Fruit fly (Drosophila melanogaster) whole organism: Measurements from ENCODE around the gene RunxA.

Experiments
- Dll ChIP-seq: fragments of >200 bp; optimal IDR thresholded peaks from 2 replicates; lab custom pipeline; 2017
- EcR ChIP-seq, 2 experiments: fragments of >200 bp; optimal IDR thresholded peaks; 2 replicates each; lab custom pipeline; 2017; ENCODE audit warnings: missing biosample characterization in 2 of 2, missing genetic modification characterization in 2 of 2, missing genetic modification reagents in 2 of 2
- pan ChIP-seq: fragments of >200 bp; optimal IDR thresholded peaks from 2 replicates; lab custom pipeline; 2017
- psq ChIP-seq: fragments of >200 bp; optimal IDR thresholded peaks from 2 replicates; lab custom pipeline; 2017
- usp ChIP-seq: fragments of >200 bp; optimal IDR thresholded peaks from 2 replicates; lab custom pipeline; 2017; ENCODE audit warnings: missing biosample characterization, missing genetic modification characterization, mixed read lengths

DNA sequence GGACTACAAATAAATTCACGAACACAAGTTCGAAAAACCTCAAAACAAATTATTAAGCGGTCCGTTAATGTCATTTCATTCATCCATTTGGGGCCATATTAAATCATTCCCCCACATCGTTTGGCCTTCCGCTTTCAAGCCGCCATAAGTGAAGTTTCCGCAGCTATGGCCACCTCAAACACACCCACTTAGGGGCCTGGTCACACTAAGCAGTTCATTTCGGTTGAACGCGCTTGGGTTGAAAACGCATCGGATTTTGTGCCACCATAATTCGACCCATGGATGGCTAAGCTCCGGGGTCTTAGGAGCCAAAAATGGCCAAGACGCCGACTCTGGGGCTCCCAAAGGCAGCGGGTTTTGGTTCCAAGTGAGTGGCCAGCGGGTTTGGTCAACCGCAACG, 14.5 kb upstream of the RunxA start:
- TF ChIP-seq usp, result no peak
- no peak for TF ChIP-seq EcR (GFP tag; optimal IDR thresholded peaks at IDR 0.05; lab: Kevin White, UChicago)
- TF ChIP-seq pan (lab: Kevin White, UChicago), result no peak
- no peak for TF ChIP-seq psq (lab: Kevin White, UChicago)
- TF ChIP-seq Dll (lab: Kevin White, UChicago), result no peak
